Fruit fly (Drosophila melanogaster): ENCODE results near the gene Dph5.

- no peak for TF ChIP-seq insv (optimal IDR thresholded peaks at IDR 0.05)
- TF ChIP-seq ttk (optimal IDR thresholded peaks at IDR 0.05): no peak
- TF ChIP-seq h (optimal IDR thresholded peaks at IDR 0.05): no peak
- no peak for TF ChIP-seq psq (optimal IDR thresholded peaks at IDR 0.05)
These were observed 33.2 kb upstream of the Dph5 start, which contains the start of gene CG31161 for dm6 chr3R:22616211-22616610.
